Fruit fly (Drosophila melanogaster) whole organism, embryonic: ENCODE results near the gene CG3036.
A peak's percentile ranks its signal among the peaks of the same experiment; 100 is the strongest.

ENCODE experiments used
- Ada2b ChIP-seq: fragments of 200-800 bp; sonication (Bioruptor generic); IDR thresholded peaks from 2 replicates; pipeline ENCODE4 v1.3.6; 2022; ENCODE audit warnings: missing biosample characterization, missing genetic modification characterization
- CG10267 ChIP-seq: fragments of 200-800 bp; sonication (Bioruptor generic); optimal IDR thresholded peaks from 2 replicates; lab custom pipeline; 2018; ENCODE audit warnings: missing biosample characterization, mild to moderate bottlenecking, missing genetic modification characterization, moderate library complexity
- CG11504 ChIP-seq: fragments of 200-800 bp; sonication (Bioruptor generic); optimal IDR thresholded peaks from 3 replicates; lab custom pipeline; 2019; ENCODE audit warnings: missing biosample characterization, mild to moderate bottlenecking, missing genetic modification characterization, moderate library complexity
- CG14014 ChIP-seq: fragments of 200-800 bp; sonication (Bioruptor generic); IDR thresholded peaks from 2 replicates; pipeline ENCODE4 v1.3.6; 2022; ENCODE audit warnings: missing biosample characterization, missing genetic modification characterization
- CG14860 ChIP-seq: fragments of 200-800 bp; sonication (Bioruptor generic); IDR thresholded peaks from 3 replicates; pipeline ENCODE4 v1.3.6; 2022; ENCODE audit warnings: missing biosample characterization, missing genetic modification characterization; ENCODE audit not compliant: partially characterized antibody
- CG15269 ChIP-seq: fragments of 200-800 bp; sonication (Bioruptor generic); optimal IDR thresholded peaks from 2 replicates; lab custom pipeline; 2018; ENCODE audit warnings: missing biosample characterization, mild to moderate bottlenecking, missing genetic modification characterization, moderate library complexity
- CG15479 ChIP-seq: fragments of 200-800 bp; sonication (Bioruptor generic); optimal IDR thresholded peaks from 3 replicates; lab custom pipeline; 2019; ENCODE audit warnings: missing biosample characterization, mild to moderate bottlenecking, missing genetic modification characterization, moderate library complexity
- CG17359 ChIP-seq: fragments of 200-800 bp; sonication (Bioruptor generic); optimal IDR thresholded peaks from 3 replicates; lab custom pipeline; 2018; ENCODE audit warnings: missing biosample characterization, mild to moderate bottlenecking, missing genetic modification characterization, moderate library complexity
- CG18599 ChIP-seq: fragments of 200-800 bp; sonication (Bioruptor generic); optimal IDR thresholded peaks from 3 replicates; lab custom pipeline; 2017; ENCODE audit warnings: missing biosample characterization, missing genetic modification characterization, mild to moderate bottlenecking, moderate library complexity, missing genetic modification reagents
- CG18764 ChIP-seq: fragments of 200-800 bp; sonication (Bioruptor generic); optimal IDR thresholded peaks from 3 replicates; lab custom pipeline; 2016; ENCODE audit warnings: missing biosample characterization, missing genetic modification characterization
- CG2678 ChIP-seq: fragments of 200-800 bp; sonication (Bioruptor generic); optimal IDR thresholded peaks from 3 replicates; lab custom pipeline; 2019; ENCODE audit warnings: missing biosample characterization, mild to moderate bottlenecking, missing genetic modification characterization, moderate library complexity
- CG2889 ChIP-seq: fragments of 200-800 bp; sonication (Bioruptor generic); IDR thresholded peaks from 3 replicates; pipeline ENCODE4 v1.3.6; 2022; ENCODE audit warnings: missing biosample characterization, missing genetic modification characterization
- CG30403 ChIP-seq: fragments of 200-800 bp; sonication (Bioruptor generic); optimal IDR thresholded peaks from 3 replicates; lab custom pipeline; 2016; ENCODE audit warnings: missing biosample characterization, missing genetic modification characterization
- CG3838 ChIP-seq: fragments of 200-800 bp; sonication (Bioruptor generic); optimal IDR thresholded peaks from 3 replicates; lab custom pipeline; 2016; ENCODE audit warnings: missing biosample characterization, missing genetic modification characterization
- CG4707 ChIP-seq: fragments of 200-800 bp; sonication (Bioruptor generic); optimal IDR thresholded peaks from 2 replicates; lab custom pipeline; 2018; ENCODE audit warnings: missing biosample characterization, mild to moderate bottlenecking, missing genetic modification characterization, moderate library complexity
- CG5953 ChIP-seq: fragments of 200-800 bp; sonication (Bioruptor generic); IDR thresholded peaks from 2 replicates; pipeline ENCODE4 v1.3.6; 2022; ENCODE audit warnings: missing biosample characterization, missing genetic modification characterization
- CG6689 ChIP-seq: fragments of 200-800 bp; sonication (Bioruptor generic); IDR thresholded peaks from 2 replicates; pipeline ENCODE4 v1.3.6; 2022; ENCODE audit warnings: missing biosample characterization, missing genetic modification characterization
- CTCF ChIP-seq: fragments of 200-800 bp; sonication (Bioruptor generic); optimal IDR thresholded peaks from 2 replicates; lab custom pipeline; 2017; ENCODE audit warnings: missing biosample characterization, mild to moderate bottlenecking, missing genetic modification characterization, moderate library complexity
- D19B ChIP-seq: fragments of 200-800 bp; sonication (Bioruptor generic); optimal IDR thresholded peaks from 2 replicates; lab custom pipeline; 2017; ENCODE audit warnings: missing biosample characterization, mild to moderate bottlenecking, missing genetic modification characterization
- Deaf1 ChIP-seq: fragments of 200-800 bp; optimal IDR thresholded peaks from 3 replicates; lab custom pipeline; 2019; ENCODE audit warnings: missing biosample characterization, mild to moderate bottlenecking, missing genetic modification characterization, moderate library complexity
- Ets65A ChIP-seq: fragments of 200-800 bp; sonication (Bioruptor generic); peaks from one replicate; lab custom pipeline; 2016; ENCODE audit warnings: missing biosample characterization, missing genetic modification characterization
- Fer1 ChIP-seq: fragments of 200-800 bp; sonication (Bioruptor generic); optimal IDR thresholded peaks from 2 replicates; lab custom pipeline; 2017; ENCODE audit warnings: missing biosample characterization, mild to moderate bottlenecking, missing genetic modification characterization
- Hey ChIP-seq: fragments of 200-800 bp; sonication (Bioruptor generic); optimal IDR thresholded peaks from 3 replicates; lab custom pipeline; 2018; ENCODE audit warnings: missing biosample characterization, mild to moderate bottlenecking, missing genetic modification characterization
- HmgZ ChIP-seq: fragments of 200-800 bp; sonication (Bioruptor generic); optimal IDR thresholded peaks from 2 replicates; lab custom pipeline; 2018; ENCODE audit warnings: missing biosample characterization, mild to moderate bottlenecking, missing genetic modification characterization
- Hr51 ChIP-seq, 2 experiments: fragments of 200-800 bp; sonication (Bioruptor generic); optimal IDR thresholded peaks; 2 replicates in 1 of 2; 3 replicates in 1 of 2; lab custom pipeline; 2016 to 2018; ENCODE audit warnings: missing biosample characterization in 2 of 2, missing genetic modification characterization in 2 of 2, mild to moderate bottlenecking in 1 of 2, moderate library complexity in 1 of 2
- Med ChIP-seq: fragments of 200-800 bp; sonication (Bioruptor generic); peaks from one replicate; lab custom pipeline; 2016; ENCODE audit warnings: missing biosample characterization, missing genetic modification characterization, mild to moderate bottlenecking, inconsistent platforms, moderate library complexity
- Nf-YB ChIP-seq: fragments of 200-800 bp; sonication (Bioruptor generic); optimal IDR thresholded peaks from 3 replicates; lab custom pipeline; 2019; ENCODE audit warnings: missing biosample characterization, mild to moderate bottlenecking, missing genetic modification characterization, moderate library complexity
- Nf-YC ChIP-seq: fragments of 200-800 bp; optimal IDR thresholded peaks from 3 replicates; lab custom pipeline; 2019; ENCODE audit warnings: missing biosample characterization, mild to moderate bottlenecking, missing genetic modification characterization, moderate library complexity
- Oli ChIP-seq: fragments of 200-800 bp; sonication (Bioruptor generic); optimal IDR thresholded peaks from 2 replicates; lab custom pipeline; 2018; ENCODE audit warnings: missing biosample characterization, mild to moderate bottlenecking, missing genetic modification characterization, moderate library complexity
- Xbp1 ChIP-seq: fragments of 200-800 bp; sonication (Bioruptor generic); optimal IDR thresholded peaks from 3 replicates; lab custom pipeline; 2016; ENCODE audit warnings: missing biosample characterization, mild to moderate bottlenecking, missing genetic modification characterization
- amos ChIP-seq: fragments of 200-800 bp; sonication (Bioruptor generic); IDR thresholded peaks from 2 replicates; pipeline ENCODE4 v1.3.6; 2022; ENCODE audit warnings: missing biosample characterization, missing genetic modification characterization; ENCODE audit not compliant: partially characterized antibody
- ara ChIP-seq: fragments of 200-800 bp; sonication (Bioruptor generic); IDR thresholded peaks from 2 replicates; pipeline ENCODE4 v1.3.6; 2022; ENCODE audit warnings: missing biosample characterization, missing genetic modification characterization
- az2 ChIP-seq: fragments of 200-800 bp; sonication (Bioruptor generic); optimal IDR thresholded peaks from 3 replicates; lab custom pipeline; 2016; ENCODE audit warnings: missing biosample characterization, missing genetic modification characterization
- dmrt11E ChIP-seq: fragments of 200-800 bp; sonication (Bioruptor generic); optimal IDR thresholded peaks from 3 replicates; lab custom pipeline; 2018; ENCODE audit warnings: missing biosample characterization, mild to moderate bottlenecking, missing genetic modification characterization, moderate library complexity
- ftz-f1 ChIP-seq: fragments of 200-800 bp; sonication (Bioruptor generic); optimal IDR thresholded peaks from 2 replicates; lab custom pipeline; 2016; ENCODE audit warnings: missing biosample characterization, missing genetic modification characterization
- fu2 ChIP-seq: fragments of 200-800 bp; sonication (Bioruptor generic); optimal IDR thresholded peaks from 2 replicates; lab custom pipeline; 2016; ENCODE audit warnings: missing biosample characterization, missing genetic modification characterization
- gsb ChIP-seq: fragments of 200-800 bp; sonication (Bioruptor generic); IDR thresholded peaks from 2 replicates; pipeline ENCODE4 v1.3.6; 2022; ENCODE audit warnings: missing biosample characterization, missing genetic modification characterization
- jing ChIP-seq: fragments of 200-800 bp; sonication (Bioruptor generic); optimal IDR thresholded peaks from 2 replicates; lab custom pipeline; 2018; ENCODE audit warnings: missing biosample characterization, mild to moderate bottlenecking, missing genetic modification characterization
- lab ChIP-seq: fragments of 200-800 bp; sonication (Bioruptor generic); optimal IDR thresholded peaks from 3 replicates; lab custom pipeline; 2017; ENCODE audit warnings: missing biosample characterization, missing genetic modification characterization, mild to moderate bottlenecking, moderate library complexity, missing genetic modification reagents
- lilli ChIP-seq: fragments of 200-800 bp; sonication (Bioruptor generic); optimal IDR thresholded peaks from 3 replicates; lab custom pipeline; 2016; ENCODE audit warnings: missing biosample characterization, missing genetic modification characterization
- nau ChIP-seq: fragments of 200-800 bp; sonication (Bioruptor generic); optimal IDR thresholded peaks from 3 replicates; lab custom pipeline; 2017; ENCODE audit warnings: missing biosample characterization, mild to moderate bottlenecking, missing genetic modification characterization, missing genetic modification reagents
- phol ChIP-seq: fragments of 200-800 bp; sonication (Bioruptor generic); optimal IDR thresholded peaks from 3 replicates; lab custom pipeline; 2018; ENCODE audit warnings: missing biosample characterization, mild to moderate bottlenecking, missing genetic modification characterization, moderate library complexity
- pzg ChIP-seq: fragments of 200-800 bp; sonication (Bioruptor generic); optimal IDR thresholded peaks from 3 replicates; lab custom pipeline; 2018; ENCODE audit warnings: missing biosample characterization, mild to moderate bottlenecking, missing genetic modification characterization, moderate library complexity
- ranshi ChIP-seq: fragments of 200-800 bp; sonication (Bioruptor generic); IDR thresholded peaks from 2 replicates; pipeline ENCODE4 v1.3.6; 2022; ENCODE audit warnings: missing biosample characterization, missing genetic modification characterization
- row ChIP-seq: fragments of 200-800 bp; sonication (Bioruptor generic); IDR thresholded peaks from 3 replicates; pipeline ENCODE4 v1.3.6; 2022; ENCODE audit warnings: missing biosample characterization, missing genetic modification characterization
- sens ChIP-seq: fragments of 200-800 bp; sonication (Bioruptor generic); peaks from one replicate; lab custom pipeline; 2016; ENCODE audit warnings: missing biosample characterization, missing genetic modification characterization
- tio ChIP-seq: fragments of 200-800 bp; sonication (Bioruptor generic); optimal IDR thresholded peaks from 2 replicates; lab custom pipeline; 2017; ENCODE audit warnings: missing biosample characterization, missing genetic modification characterization, inconsistent platforms
- unpg ChIP-seq: fragments of 200-800 bp; sonication (Bioruptor generic); optimal IDR thresholded peaks from 3 replicates; lab custom pipeline; 2018; ENCODE audit warnings: missing biosample characterization, mild to moderate bottlenecking, missing genetic modification characterization, moderate library complexity
- zen2 ChIP-seq: fragments of 200-800 bp; sonication (Bioruptor generic); IDR thresholded peaks from 3 replicates; pipeline ENCODE4 v1.3.6; 2022; ENCODE audit warnings: missing biosample characterization, missing genetic modification characterization; ENCODE audit not compliant: partially characterized antibody

The CG3036 gene

DNA sequence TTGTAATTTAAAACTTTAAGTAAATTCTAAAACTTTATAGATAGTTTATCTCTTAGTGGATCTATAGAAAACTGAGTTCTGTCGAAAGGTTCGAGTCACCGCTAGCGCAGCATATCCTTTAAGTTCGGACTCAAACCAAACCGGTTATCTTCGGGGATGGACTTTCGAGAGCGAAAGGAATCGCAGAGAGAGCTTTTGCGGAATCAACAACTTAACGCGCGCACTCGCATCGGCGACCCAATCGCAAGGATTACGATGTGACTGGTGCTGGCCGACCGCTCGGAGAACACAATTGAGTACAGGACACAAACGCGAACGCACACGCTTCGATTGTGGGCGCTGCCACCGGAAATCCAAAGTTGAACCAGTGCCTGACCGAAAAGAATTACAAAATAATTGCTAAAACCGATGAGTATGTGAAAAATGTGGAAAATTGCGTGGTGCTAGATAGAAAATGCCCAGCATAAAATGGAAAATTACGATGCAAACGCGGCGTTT lies 39.3 kb upstream of the CG3036 start, which contains the start of gene smog (continued):
- peak; percentile 80 for TF ChIP-seq Nf-YC (tag; lab: Kevin White, UChicago)
- TF ChIP-seq zen2, result no peak
- TF ChIP-seq pzg (GFP tag; lab: Kevin White, UChicago), result peak; percentile 15
- TF ChIP-seq Deaf1, result peak; percentile 88
- TF ChIP-seq ara, result no peak
- peak; percentile 78 for TF ChIP-seq Ets65A (GFP tag; lab: Kevin White, UChicago)
- no peak for TF ChIP-seq nau (GFP tag; lab: Kevin White, UChicago)
- TF ChIP-seq amos (GFP tag; lab: Robert Waterston, UW), result 0 out of 2 replicates have a peak, but pooled peaks have one; percentile 5
- TF ChIP-seq CG10267 (tag; lab: Kevin White, UChicago), result no peak
- TF ChIP-seq CG5953 (GFP tag; lab: Robert Waterston, UW), result no peak
- TF ChIP-seq CG15479 (GFP tag; lab: Kevin White, UChicago), result no peak
- TF ChIP-seq CTCF (GFP tag; lab: Kevin White, UChicago), result peak; percentile 43
- peak; percentile 1 for TF ChIP-seq Nf-YB
- no peak for TF ChIP-seq CG14860 (GFP tag; lab: Robert Waterston, UW)

DNA sequence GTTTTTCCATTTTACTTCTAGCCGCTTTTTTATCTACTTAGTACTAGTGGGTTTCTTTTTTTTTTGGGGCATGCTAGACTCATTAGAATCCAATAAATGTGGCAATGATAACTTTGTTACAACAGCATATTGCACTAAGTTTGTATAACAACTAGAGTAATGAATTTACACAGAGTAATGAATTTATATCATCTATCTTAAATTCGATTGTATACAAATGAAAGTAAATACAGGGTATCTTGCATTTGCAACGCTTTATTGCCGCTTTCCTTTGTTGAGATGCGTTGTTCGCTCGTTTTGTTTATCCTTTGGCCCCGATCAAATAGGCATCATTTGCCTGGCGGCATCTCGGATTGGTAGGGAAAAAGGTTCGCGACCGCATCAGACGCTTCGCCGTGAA lies 37.1 kb upstream of the CG3036 start:
- TF ChIP-seq CG4707 (no peak), lilli (peak; percentile 18), CG2889 (GFP tag; lab: Robert Waterston, UW) (0 out of 3 replicates have a peak, but pooled peaks have one; percentile 9), CG14860 (GFP tag; lab: Robert Waterston, UW) (no peak), gsb (no peak), CG18764 (GFP tag; lab: Kevin White, UChicago) (no peak), ftz-f1 (GFP tag; lab: Kevin White, UChicago) (no peak), HmgZ (no peak), az2 (peak; percentile 2), Hr51 (GFP tag; optimal IDR thresholded peaks at IDR 0.05; lab: Kevin White, UChicago) (peak in 1 of 2 experiments; percentile 23), dmrt11E (peak; percentile 1), phol (tag; lab: Kevin White, UChicago) (peak; percentile 13), row (peak; percentile 66), Med (peak; percentile 45), Ada2b (GFP tag; lab: Robert Waterston, UW) (0 out of 2 replicates have a peak, but pooled peaks have one; percentile 23), lab (peak; percentile 40), CG14014 (GFP tag; lab: Robert Waterston, UW) (no peak), CG11504 (tag; lab: Kevin White, UChicago) (peak; percentile 30), Xbp1 (GFP tag; lab: Kevin White, UChicago) (peak; percentile 24), sens (GFP tag; lab: Kevin White, UChicago) (peak; percentile 41), CG3838 (GFP tag; lab: Kevin White, UChicago) (no peak), CG15269 (peak; percentile 25), CG2678 (tag; lab: Kevin White, UChicago) (peak; percentile 31), CG6689 (GFP tag; lab: Robert Waterston, UW) (0 out of 2 replicates have a peak, but pooled peaks have one; percentile 21), fu2 (GFP tag; lab: Kevin White, UChicago) (no peak), Fer1 (GFP tag; lab: Kevin White, UChicago) (peak; percentile 4), Oli (tag; lab: Kevin White, UChicago) (peak; percentile 6), D19B (GFP tag; lab: Kevin White, UChicago) (peak; percentile 77), CG17359 (tag; lab: Kevin White, UChicago) (peak; percentile 10), CG30403 (peak; percentile 5), unpg (GFP tag; lab: Kevin White, UChicago) (peak; percentile 18), CG18599 (GFP tag; lab: Kevin White, UChicago) (peak; percentile 46), Hey (tag; lab: Kevin White, UChicago) (no peak), ranshi (0 out of 2 replicates have a peak, but pooled peaks have one; percentile 34), tio (GFP tag; lab: Kevin White, UChicago) (peak; percentile 2), jing (GFP tag; lab: Kevin White, UChicago) (no peak)
